Worm (Caenorhabditis elegans) whole organism, L1 larva: Measurements from ENCODE around the gene dkc-1.

ENCODE experiments used
- C04F5.9 ChIP-seq: sonication (generic microtip); optimal IDR thresholded peaks from 2 replicates; lab custom pipeline; 2016; ENCODE audit warnings: missing genetic modification characterization, missing compliant biosample characterization
- C16A3.4 ChIP-seq: fragments of 150-350 bp; optimal IDR thresholded peaks from 2 replicates; lab custom pipeline; 2014; ENCODE audit warnings: missing biosample characterization, missing genetic modification characterization
- C34B4.2 ChIP-seq: sonication (generic microtip); optimal IDR thresholded peaks from 2 replicates; lab custom pipeline; 2017; ENCODE audit warnings: mild to moderate bottlenecking, missing genetic modification characterization, missing compliant biosample characterization
- F16B12.6 ChIP-seq: fragments of 150-350 bp; optimal IDR thresholded peaks from 2 replicates; lab custom pipeline; 2014; ENCODE audit warnings: missing biosample characterization, missing genetic modification characterization
- aly-2 ChIP-seq: fragments of 150-350 bp; optimal IDR thresholded peaks from 2 replicates; lab custom pipeline; 2014; ENCODE audit warnings: missing biosample characterization, missing genetic modification characterization
- ama-1 ChIP-seq: fragments of 150-350 bp; optimal IDR thresholded peaks from 2 replicates; lab custom pipeline; 2014
- blmp-1 ChIP-seq: fragments of 150-350 bp; optimal IDR thresholded peaks from 2 replicates; lab custom pipeline; 2014; ENCODE audit warnings: missing biosample characterization, missing genetic modification characterization
- ceh-63 ChIP-seq: fragments of 200-800 bp; sonication (Bioruptor generic); optimal IDR thresholded peaks from 2 replicates; lab custom pipeline; 2018; ENCODE audit warnings: mild to moderate bottlenecking, missing genetic modification characterization, missing compliant biosample characterization
- ceh-82 ChIP-seq, 3 experiments: fragments of 150-350 bp in 1 of 3; sonication (generic microtip) in 2 of 3; optimal IDR thresholded peaks; 2 replicates each; lab custom pipeline; 2014 to 2017; ENCODE audit warnings: missing biosample characterization in 3 of 3, missing genetic modification characterization in 3 of 3
- ceh-88 ChIP-seq: fragments of 200-800 bp; sonication (Bioruptor generic); IDR thresholded peaks from 2 replicates; pipeline ENCODE4 v1.3.6; 2022; ENCODE audit warnings: missing genetic modification characterization, missing compliant biosample characterization
- ceh-90 ChIP-seq: sonication (generic microtip); optimal IDR thresholded peaks from 2 replicates; lab custom pipeline; 2016; ENCODE audit warnings: missing genetic modification characterization, missing compliant biosample characterization
- dpl-1 ChIP-seq, 3 experiments: fragments of 150-350 bp in 2 of 3; sonication (generic microtip) in 1 of 3; optimal IDR thresholded peaks; 2 replicates each; lab custom pipeline; 2014 to 2017; ENCODE audit warnings: missing biosample characterization in 3 of 3, missing genetic modification characterization in 3 of 3, missing genetic modification reagents in 3 of 3
- efl-3 ChIP-seq: fragments of 200-800 bp; sonication (Bioruptor generic); optimal IDR thresholded peaks from 2 replicates; lab custom pipeline; 2018; ENCODE audit warnings: mild to moderate bottlenecking, missing genetic modification characterization, missing compliant biosample characterization
- egl-13 ChIP-seq: sonication (generic microtip); optimal IDR thresholded peaks from 2 replicates; lab custom pipeline; 2016; ENCODE audit warnings: missing genotype, missing genetic modification reagents, missing genetic modification characterization, missing compliant biosample characterization
- fkh-10 ChIP-seq: sonication (generic microtip); optimal IDR thresholded peaks from 2 replicates; lab custom pipeline; 2017; ENCODE audit warnings: missing biosample characterization, missing genetic modification reagents, missing genetic modification characterization
- fkh-4 ChIP-seq: sonication (generic microtip); optimal IDR thresholded peaks from 2 replicates; lab custom pipeline; 2016; ENCODE audit warnings: missing compliant biosample characterization, missing genetic modification characterization, borderline replicate concordance
- fkh-8 ChIP-seq: sonication (generic microtip); optimal IDR thresholded peaks from 2 replicates; lab custom pipeline; 2016; ENCODE audit warnings: mild to moderate bottlenecking, missing genetic modification characterization, missing compliant biosample characterization
- fos-1 ChIP-seq: fragments of 150-350 bp; optimal IDR thresholded peaks from 2 replicates; lab custom pipeline; 2014; ENCODE audit warnings: missing biosample characterization, missing genetic modification characterization
- hlh-4 ChIP-seq: sonication (generic microtip); optimal IDR thresholded peaks from 2 replicates; lab custom pipeline; 2016; ENCODE audit warnings: mild to moderate bottlenecking, missing genetic modification characterization, missing compliant biosample characterization
- irx-1 ChIP-seq: sonication (generic microtip); optimal IDR thresholded peaks from 2 replicates; lab custom pipeline; 2016; ENCODE audit warnings: missing genetic modification characterization, missing compliant biosample characterization
- jun-1 ChIP-seq: fragments of 150-350 bp; optimal IDR thresholded peaks from 2 replicates; lab custom pipeline; 2014; ENCODE audit warnings: missing biosample characterization, missing genetic modification reagents, missing genetic modification characterization
- lin-13 ChIP-seq: fragments of 150-350 bp; optimal IDR thresholded peaks from 2 replicates; lab custom pipeline; 2014; ENCODE audit warnings: missing biosample characterization, missing genetic modification reagents, missing genetic modification characterization
- lin-15B ChIP-seq: fragments of 150-350 bp; sonication (generic microtip); optimal IDR thresholded peaks from 3 replicates; lab custom pipeline; 2014; ENCODE audit warnings: missing biosample characterization, missing genetic modification characterization
- lin-35 ChIP-seq, 2 experiments: fragments of 150-350 bp; optimal IDR thresholded peaks; 2 replicates each; lab custom pipeline; 2014; ENCODE audit warnings: missing biosample characterization in 2 of 2, missing genetic modification characterization in 2 of 2, missing genetic modification reagents in 2 of 2
- lir-3 ChIP-seq: sonication (generic microtip); optimal IDR thresholded peaks from 2 replicates; lab custom pipeline; 2016; ENCODE audit warnings: mild to moderate bottlenecking, missing genetic modification characterization, moderate library complexity, missing compliant biosample characterization; ENCODE audit not compliant: poor library complexity
- lsy-2 ChIP-seq, 2 experiments: fragments of 150-350 bp; optimal IDR thresholded peaks; 2 replicates each; lab custom pipeline; 2014; ENCODE audit warnings: missing biosample characterization in 2 of 2, missing genetic modification characterization in 2 of 2
- mdl-1 ChIP-seq, 2 experiments: fragments of 150-350 bp; optimal IDR thresholded peaks; 2 replicates each; lab custom pipeline; 2014 to 2017; ENCODE audit warnings: missing biosample characterization in 2 of 2, missing genetic modification characterization in 2 of 2, inconsistent platforms in 1 of 2
- mep-1 ChIP-seq: fragments of 150-350 bp; optimal IDR thresholded peaks from 2 replicates; lab custom pipeline; 2014; ENCODE audit warnings: missing biosample characterization, missing genetic modification characterization
- nhr-19 ChIP-seq: fragments of 200-800 bp; sonication (Bioruptor generic); conservative IDR thresholded peaks from 2 replicates; pipeline ENCODE4 v1.3.6; 2022; ENCODE audit warnings: missing genetic modification characterization, missing compliant biosample characterization
- nhr-20 ChIP-seq: sonication (generic microtip); optimal IDR thresholded peaks from 2 replicates; lab custom pipeline; 2016; ENCODE audit warnings: mild to moderate bottlenecking, missing genetic modification characterization, missing compliant biosample characterization
- nhr-77 ChIP-seq: fragments of 150-350 bp; optimal IDR thresholded peaks from 2 replicates; lab custom pipeline; 2014; ENCODE audit warnings: missing biosample characterization, missing genetic modification characterization
- nhr-84 ChIP-seq: sonication (generic microtip); optimal IDR thresholded peaks from 2 replicates; lab custom pipeline; 2017; ENCODE audit warnings: missing biosample characterization, missing genetic modification characterization
- nhr-90 ChIP-seq: sonication (generic microtip); optimal IDR thresholded peaks from 2 replicates; lab custom pipeline; 2016; ENCODE audit warnings: mild to moderate bottlenecking, missing genetic modification characterization, missing compliant biosample characterization; ENCODE audit not compliant: poor library complexity
- pag-3 ChIP-seq: sonication (generic microtip); optimal IDR thresholded peaks from 2 replicates; lab custom pipeline; 2017; ENCODE audit warnings: missing genetic modification characterization, mild to moderate bottlenecking, missing compliant biosample characterization, antibody characterized with exemption, borderline replicate concordance; ENCODE audit not compliant: insufficient read depth
- pqm-1 ChIP-seq: sonication (generic microtip); optimal IDR thresholded peaks from 3 replicates; lab custom pipeline; 2017; ENCODE audit warnings: missing biosample characterization, missing genetic modification characterization
- rnt-1 ChIP-seq: sonication (generic microtip); optimal IDR thresholded peaks from 2 replicates; lab custom pipeline; 2016; ENCODE audit warnings: mild to moderate bottlenecking, missing genetic modification characterization, moderate library complexity, missing compliant biosample characterization
- skn-1 ChIP-seq: fragments of 150-350 bp; optimal IDR thresholded peaks from 2 replicates; lab custom pipeline; 2014; ENCODE audit warnings: missing biosample characterization, missing genetic modification characterization
- snpc-4 ChIP-seq: fragments of 150-350 bp; optimal IDR thresholded peaks from 2 replicates; lab custom pipeline; 2014; ENCODE audit warnings: missing biosample characterization, missing genetic modification characterization
- snu-23 ChIP-seq: sonication (generic microtip); optimal IDR thresholded peaks from 2 replicates; lab custom pipeline; 2016; ENCODE audit warnings: missing genetic modification characterization, missing compliant biosample characterization
- unc-130 ChIP-seq: fragments of 150-350 bp; optimal IDR thresholded peaks from 2 replicates; lab custom pipeline; 2017; ENCODE audit warnings: missing biosample characterization, missing genetic modification characterization, inconsistent platforms
- unc-62 ChIP-seq: fragments of 150-350 bp; optimal IDR thresholded peaks from 2 replicates; lab custom pipeline; 2014; ENCODE audit warnings: missing biosample characterization, missing genetic modification reagents, missing genetic modification characterization
- unc-86 ChIP-seq: sonication (generic microtip); optimal IDR thresholded peaks from 2 replicates; lab custom pipeline; 2016; ENCODE audit warnings: missing genetic modification characterization, missing compliant biosample characterization
- unc-98 ChIP-seq: fragments of 200-800 bp; sonication (Bioruptor generic); IDR thresholded peaks from 2 replicates; pipeline ENCODE4 v1.3.6; 2022; ENCODE audit warnings: missing genetic modification characterization, missing compliant biosample characterization
- zip-4 ChIP-seq: fragments of 200-800 bp; sonication (Bioruptor generic); optimal IDR thresholded peaks from 2 replicates; lab custom pipeline; 2018; ENCODE audit warnings: mild to moderate bottlenecking, missing genetic modification characterization, moderate library complexity, missing compliant biosample characterization

dkc-1 gene

ce11 chrIII:10742382-10742860 lies 5.8 kb upstream of the dkc-1 start, which contains the start of the genes tbb-1 and rib-2 (continued):
- TF ChIP-seq pag-3 (tag; lab: Kevin White, UChicago) (no peak), egl-13 (tag; lab: Kevin White, UChicago) (no peak), ceh-82 (tag; optimal IDR thresholded peaks at IDR 0.05; lab: Kevin White, UChicago) (peak; percentile 30 to 78 (median 45)), lsy-2 (tag; optimal IDR thresholded peaks at IDR 0.05; lab: Kevin White, UChicago) (peak; percentile 55 to 84), irx-1 (no peak), nhr-20 (tag; lab: Kevin White, UChicago) (peak; percentile 47), C04F5.9 (tag; lab: Kevin White, UChicago) (no peak), nhr-90 (tag; lab: Kevin White, UChicago) (peak; percentile 34), nhr-19 (GFP tag; lab: Robert Waterston, UW) (no peak), blmp-1 (peak; percentile 61), lin-15B (peak; percentile 90), mep-1 (tag; lab: Kevin White, UChicago) (peak; percentile 78), nhr-84 (tag; lab: Kevin White, UChicago) (no peak), lin-13 (peak; percentile 52), dpl-1 (GFP tag; optimal IDR thresholded peaks at IDR 0.05; lab: Kevin White, UChicago) (peak; percentile 85 to 91 (median 86)), unc-98 (GFP tag; lab: Robert Waterston, UW) (no peak), ama-1 (no peak), mdl-1 (tag; optimal IDR thresholded peaks at IDR 0.05; lab: Kevin White, UChicago) (peak in 1 of 2 experiments; percentile 65), fkh-8 (tag; lab: Kevin White, UChicago) (peak; percentile 49), fos-1 (tag; lab: Kevin White, UChicago) (peak; percentile 85), unc-130 (tag; lab: Kevin White, UChicago) (peak; percentile 72), aly-2 (no peak), C34B4.2 (no peak), ceh-88 (GFP tag; lab: Robert Waterston, UW) (no peak; the same call in 1 of the 2 replicates), snu-23 (GFP tag; lab: Kevin White, UChicago) (peak; percentile 76), ceh-90 (tag; lab: Kevin White, UChicago) (no peak), fkh-4 (tag; lab: Kevin White, UChicago) (no peak), hlh-4 (tag; lab: Kevin White, UChicago) (no peak), pqm-1 (tag; lab: Kevin White, UChicago) (peak; percentile 22), rnt-1 (tag; lab: Kevin White, UChicago) (peak; percentile 54), fkh-10 (GFP tag; lab: Kevin White, UChicago) (peak; percentile 7), lir-3 (tag; lab: Kevin White, UChicago) (no peak), lin-35 (GFP tag; optimal IDR thresholded peaks at IDR 0.05; lab: Kevin White, UChicago) (peak; percentile 90 to 94), zip-4 (GFP tag; lab: Kevin White, UChicago) (no peak), F16B12.6 (peak; percentile 72), unc-86 (tag; lab: Kevin White, UChicago) (peak; percentile 32), C16A3.4 (peak; percentile 54), jun-1 (tag; lab: Kevin White, UChicago) (peak; percentile 72), skn-1 (peak; percentile 71), ceh-63 (GFP tag; lab: Kevin White, UChicago) (no peak), unc-62 (GFP tag; lab: Kevin White, UChicago) (no peak), efl-3 (GFP tag; lab: Kevin White, UChicago) (no peak), nhr-77 (peak; percentile 63), snpc-4 (tag; lab: Kevin White, UChicago) (peak; percentile 65)
